Worm (Caenorhabditis elegans) whole organism, mixed stage, embryonic: ENCODE results near the gene ska-3.

ENCODE experiments used
- M03D4.4 ChIP-seq: sonication (generic microtip); optimal IDR thresholded peaks from 2 replicates; lab custom pipeline; 2017; ENCODE audit warnings: mild to moderate bottlenecking, missing genetic modification characterization, missing compliant biosample characterization
- bed-3 ChIP-seq: fragments of 200-800 bp; sonication (Bioruptor generic); optimal IDR thresholded peaks from 3 replicates; lab custom pipeline; 2018; ENCODE audit warnings: mild to moderate bottlenecking, missing genetic modification characterization, moderate library complexity, missing compliant biosample characterization
- blmp-1 ChIP-seq: fragments of 150-350 bp; optimal IDR thresholded peaks from 2 replicates; lab custom pipeline; 2014; ENCODE audit warnings: missing biosample characterization, missing genetic modification characterization
- ceh-39 ChIP-seq: fragments of 150-350 bp; optimal IDR thresholded peaks from 2 replicates; lab custom pipeline; 2014; ENCODE audit warnings: missing biosample characterization, missing genetic modification characterization
- ceh-43 ChIP-seq: fragments of 200-800 bp; sonication (Bioruptor generic); optimal IDR thresholded peaks from 2 replicates; lab custom pipeline; 2018; ENCODE audit warnings: mild to moderate bottlenecking, missing genetic modification characterization, moderate library complexity, missing compliant biosample characterization
- ceh-83 ChIP-seq: fragments of 200-800 bp; sonication (Bioruptor generic); optimal IDR thresholded peaks from 2 replicates; lab custom pipeline; 2018; ENCODE audit warnings: mild to moderate bottlenecking, missing genetic modification characterization, missing compliant biosample characterization
- ces-1 ChIP-seq: fragments of 150-350 bp; optimal IDR thresholded peaks from 2 replicates; lab custom pipeline; 2014; ENCODE audit warnings: missing biosample characterization, missing genetic modification reagents, missing genetic modification characterization
- cnd-1 ChIP-seq: fragments of 200-800 bp; sonication (Bioruptor generic); optimal IDR thresholded peaks from 2 replicates; lab custom pipeline; 2018; ENCODE audit warnings: mild to moderate bottlenecking, missing genetic modification characterization, missing compliant biosample characterization
- drap-1 ChIP-seq: fragments of 200-800 bp; sonication (Bioruptor generic); optimal IDR thresholded peaks from 3 replicates; lab custom pipeline; 2018; ENCODE audit warnings: mild to moderate bottlenecking, missing genetic modification characterization, missing compliant biosample characterization
- elt-1 ChIP-seq: sonication (generic microtip); optimal IDR thresholded peaks from 2 replicates; lab custom pipeline; 2017; ENCODE audit warnings: missing genetic modification characterization, mild to moderate bottlenecking, missing compliant biosample characterization, antibody characterized with exemption, moderate library complexity, borderline replicate concordance; ENCODE audit not compliant: insufficient read depth
- elt-3 ChIP-seq: fragments of 150-350 bp; optimal IDR thresholded peaks from 2 replicates; lab custom pipeline; 2014; ENCODE audit warnings: missing biosample characterization, missing genetic modification characterization
- flh-1 ChIP-seq: fragments of 200-800 bp; sonication (Bioruptor generic); optimal IDR thresholded peaks from 2 replicates; lab custom pipeline; 2018; ENCODE audit warnings: mild to moderate bottlenecking, missing genetic modification characterization, moderate library complexity, missing compliant biosample characterization
- ham-2 ChIP-seq: fragments of 200-800 bp; sonication (Bioruptor generic); optimal IDR thresholded peaks from 2 replicates; lab custom pipeline; 2018; ENCODE audit warnings: mild to moderate bottlenecking, missing genetic modification characterization, missing compliant biosample characterization
- hlh-1 ChIP-seq: fragments of 150-350 bp; optimal IDR thresholded peaks from 2 replicates; lab custom pipeline; 2014; ENCODE audit warnings: missing biosample characterization, missing genetic modification reagents, missing genetic modification characterization
- lin-13 ChIP-seq: fragments of 150-350 bp; optimal IDR thresholded peaks from 2 replicates; lab custom pipeline; 2014; ENCODE audit warnings: missing biosample characterization, missing genetic modification characterization
- lin-32 ChIP-seq: fragments of 200-800 bp; sonication (Bioruptor generic); optimal IDR thresholded peaks from 2 replicates; lab custom pipeline; 2018; ENCODE audit warnings: mild to moderate bottlenecking, missing genetic modification characterization, missing compliant biosample characterization
- lsy-2 ChIP-seq: fragments of 150-350 bp; optimal IDR thresholded peaks from 2 replicates; lab custom pipeline; 2014; ENCODE audit warnings: missing biosample characterization, missing genetic modification characterization
- mab-5 ChIP-seq: fragments of 150-350 bp; optimal IDR thresholded peaks from 2 replicates; lab custom pipeline; 2014; ENCODE audit warnings: missing biosample characterization, missing genetic modification characterization
- mep-1 ChIP-seq: fragments of 150-350 bp; optimal IDR thresholded peaks from 2 replicates; lab custom pipeline; 2017; ENCODE audit warnings: missing biosample characterization, missing genetic modification reagents, missing genetic modification characterization, inconsistent platforms
- mls-2 ChIP-seq: sonication (generic microtip); optimal IDR thresholded peaks from 2 replicates; lab custom pipeline; 2016; ENCODE audit warnings: mild to moderate bottlenecking, missing genetic modification characterization, moderate library complexity, missing compliant biosample characterization
- nhr-12 ChIP-seq: fragments of 150-350 bp; optimal IDR thresholded peaks from 2 replicates; lab custom pipeline; 2014; ENCODE audit warnings: missing biosample characterization, missing genetic modification characterization
- nhr-2 ChIP-seq: fragments of 150-350 bp; optimal IDR thresholded peaks from 2 replicates; lab custom pipeline; 2014; ENCODE audit warnings: missing biosample characterization, missing genetic modification characterization
- nhr-237 ChIP-seq: fragments of 150-350 bp; optimal IDR thresholded peaks from 2 replicates; lab custom pipeline; 2014; ENCODE audit warnings: missing biosample characterization, missing genetic modification characterization
- nhr-28 ChIP-seq: fragments of 150-350 bp; optimal IDR thresholded peaks from 2 replicates; lab custom pipeline; 2014; ENCODE audit warnings: missing biosample characterization, missing genetic modification characterization
- nhr-76 ChIP-seq: sonication (generic microtip); optimal IDR thresholded peaks from 2 replicates; lab custom pipeline; 2017; ENCODE audit warnings: missing biosample characterization, missing genetic modification characterization
- pha-4 ChIP-seq: fragments of 150-350 bp; optimal IDR thresholded peaks from 2 replicates; lab custom pipeline; 2018; ENCODE audit warnings: missing biosample characterization, missing genetic modification reagents, missing genetic modification characterization
- sem-2 ChIP-seq: fragments of 200-800 bp; sonication (Bioruptor generic); optimal IDR thresholded peaks from 2 replicates; lab custom pipeline; 2018; ENCODE audit warnings: mild to moderate bottlenecking, missing genetic modification characterization, missing compliant biosample characterization
- snpc-4 ChIP-seq: fragments of 150-350 bp; optimal IDR thresholded peaks from 2 replicates; lab custom pipeline; 2014; ENCODE audit warnings: missing biosample characterization, missing genetic modification characterization
- sptf-1 ChIP-seq: sonication (generic microtip); optimal IDR thresholded peaks from 2 replicates; lab custom pipeline; 2017; ENCODE audit warnings: mild to moderate bottlenecking, missing genetic modification characterization, moderate library complexity, missing compliant biosample characterization
- tbx-8 ChIP-seq: fragments of 200-800 bp; sonication (Bioruptor generic); optimal IDR thresholded peaks from 2 replicates; lab custom pipeline; 2018; ENCODE audit warnings: mild to moderate bottlenecking, missing genetic modification characterization, moderate library complexity, missing compliant biosample characterization
- unc-120 ChIP-seq: sonication (generic microtip); optimal IDR thresholded peaks from 2 replicates; lab custom pipeline; 2017; ENCODE audit warnings: missing genetic modification characterization, missing compliant biosample characterization; ENCODE audit not compliant: poor library complexity, severe bottlenecking
- unc-39 ChIP-seq: fragments of 150-350 bp; optimal IDR thresholded peaks from 2 replicates; lab custom pipeline; 2014; ENCODE audit warnings: missing biosample characterization, missing genetic modification characterization
- unc-62 ChIP-seq: fragments of 150-350 bp; optimal IDR thresholded peaks from 2 replicates; lab custom pipeline; 2014; ENCODE audit warnings: missing biosample characterization, missing genetic modification reagents, missing genetic modification characterization
- zip-8 ChIP-seq: fragments of 150-350 bp; optimal IDR thresholded peaks from 2 replicates; lab custom pipeline; 2014; ENCODE audit warnings: missing biosample characterization, missing genetic modification characterization
- ztf-11 ChIP-seq: fragments of 150-350 bp; optimal IDR thresholded peaks from 2 replicates; lab custom pipeline; 2014; ENCODE audit warnings: missing biosample characterization, missing genetic modification characterization

The ska-3 gene

ce11 chrIII:5678935-5679334 is at the start of gene ska-3, which contains the start of gene rps-12:
Gene ska-3, minus strand, starts transcription at chrIII:5679005.
Gene rps-12, plus strand, starts transcription at chrIII:5679298.
- peak; percentile 73 for TF ChIP-seq mls-2
- peak; percentile 88 for TF ChIP-seq unc-120 (tag; lab: Kevin White, UChicago)
- peak; percentile 60 for TF ChIP-seq mab-5 (tag; lab: Kevin White, UChicago)
- peak; percentile 25 for TF ChIP-seq ceh-83 (GFP tag; lab: Kevin White, UChicago)
- TF ChIP-seq tbx-8 (GFP tag; lab: Kevin White, UChicago) = peak; percentile 55
- peak; percentile 95 for TF ChIP-seq ceh-39 (tag; lab: Kevin White, UChicago)
- peak; percentile 69 for TF ChIP-seq ztf-11 (tag; lab: Kevin White, UChicago)
- peak; percentile 11 for TF ChIP-seq sem-2
- no peak for TF ChIP-seq snpc-4
- peak; percentile 92 for TF ChIP-seq lsy-2 (tag; lab: Kevin White, UChicago)
- TF ChIP-seq blmp-1 (tag; lab: Kevin White, UChicago) = no peak
- peak; percentile 86 for TF ChIP-seq drap-1 (GFP tag; lab: Kevin White, UChicago)
- peak; percentile 88 for TF ChIP-seq sptf-1 (tag; lab: Kevin White, UChicago)
- peak; percentile 53 for TF ChIP-seq elt-1 (tag; lab: Kevin White, UChicago)
- peak; percentile 26 for TF ChIP-seq bed-3
- peak; percentile 54 for TF ChIP-seq nhr-2 (tag; lab: Kevin White, UChicago)
- TF ChIP-seq zip-8 (tag; lab: Kevin White, UChicago) = no peak
- TF ChIP-seq lin-32 (GFP tag; lab: Kevin White, UChicago) = no peak
- TF ChIP-seq mep-1 (tag; lab: Kevin White, UChicago) = peak; percentile 100
- TF ChIP-seq flh-1 (GFP tag; lab: Kevin White, UChicago) = no peak
- TF ChIP-seq unc-62 (GFP tag; lab: Kevin White, UChicago) = peak; percentile 85
- TF ChIP-seq ham-2 = peak; percentile 87
- no peak for TF ChIP-seq unc-39
- TF ChIP-seq ces-1 (GFP tag; lab: Kevin White, UChicago) = peak; percentile 81
- peak; percentile 89 for TF ChIP-seq M03D4.4 (tag; lab: Kevin White, UChicago)
- peak; percentile 99 for TF ChIP-seq lin-13 (tag; lab: Kevin White, UChicago)
- TF ChIP-seq nhr-12 (tag; lab: Kevin White, UChicago) = peak; percentile 90
- peak; percentile 24 for TF ChIP-seq nhr-28 (tag; lab: Kevin White, UChicago)
- peak; percentile 9 for TF ChIP-seq ceh-43 (GFP tag; lab: Kevin White, UChicago)
- peak; percentile 66 for TF ChIP-seq hlh-1 (tag; lab: Kevin White, UChicago)
- TF ChIP-seq elt-3 (tag; lab: Kevin White, UChicago) = peak; percentile 55
- TF ChIP-seq nhr-76 = no peak
- peak; percentile 99 for TF ChIP-seq pha-4 (tag; lab: Kevin White, UChicago)
- peak; percentile 45 for TF ChIP-seq cnd-1 (tag; lab: Kevin White, UChicago)
- peak; percentile 98 for TF ChIP-seq nhr-237 (tag; lab: Kevin White, UChicago)

- TF ChIP-seq lin-32 (GFP tag; lab: Kevin White, UChicago) = no peak
- no peak for TF ChIP-seq nhr-28 (tag; lab: Kevin White, UChicago)
- TF ChIP-seq nhr-2 (tag; lab: Kevin White, UChicago) = no peak
- TF ChIP-seq mls-2 = no peak
- TF ChIP-seq flh-1 (GFP tag; lab: Kevin White, UChicago) = no peak
- TF ChIP-seq, all 35 proteins: peak for 0
Observed at ce11 chrIII:5727827-5728226, 49.0 kb upstream of the ska-3 start, which contains the start of gene egg-1. Gene egg-1, plus strand, starts transcription at chrIII:5728180.

- TF ChIP-seq ces-1 (GFP tag; lab: Kevin White, UChicago) = no peak
- no peak for TF ChIP-seq mep-1 (tag; lab: Kevin White, UChicago)
- no peak for TF ChIP-seq unc-120 (tag; lab: Kevin White, UChicago)
- TF ChIP-seq lin-32 (GFP tag; lab: Kevin White, UChicago) = no peak
- TF ChIP-seq mls-2 = no peak
- TF ChIP-seq snpc-4 = no peak
- no peak for TF ChIP-seq ceh-39 (tag; lab: Kevin White, UChicago)
- no peak for TF ChIP-seq ztf-11 (tag; lab: Kevin White, UChicago)
- TF ChIP-seq blmp-1 (tag; lab: Kevin White, UChicago) = no peak
- no peak for TF ChIP-seq drap-1 (GFP tag; lab: Kevin White, UChicago)
- TF ChIP-seq sem-2 = no peak
- TF ChIP-seq unc-39 = no peak
- no peak for TF ChIP-seq ceh-43 (GFP tag; lab: Kevin White, UChicago)
- TF ChIP-seq mab-5 (tag; lab: Kevin White, UChicago) = no peak
- no peak for TF ChIP-seq elt-3 (tag; lab: Kevin White, UChicago)
- no peak for TF ChIP-seq bed-3
- no peak for TF ChIP-seq ham-2
- no peak for TF ChIP-seq flh-1 (GFP tag; lab: Kevin White, UChicago)
- TF ChIP-seq nhr-237 (tag; lab: Kevin White, UChicago) = no peak
Observed at ce11 chrIII:5722550-5722949, 43.7 kb upstream of the ska-3 start, which contains the start of gene wrm-1. Gene wrm-1, plus strand, starts transcription at chrIII:5722850.
